Worm (Caenorhabditis elegans) whole organism, midembryonic: ENCODE results near the gene R02D5.3.

Experiments used
- T22C8.4 ChIP-seq: fragments of 200-800 bp; sonication (Bioruptor generic); IDR thresholded peaks from 2 replicates; pipeline ENCODE4 v1.3.6; 2022; ENCODE audit warnings: missing genetic modification characterization, missing compliant biosample characterization
- cog-1 ChIP-seq: sonication (generic microtip); optimal IDR thresholded peaks from 2 replicates; lab custom pipeline; 2016; ENCODE audit warnings: missing genetic modification characterization, missing compliant biosample characterization
- flt-1 ChIP-seq: fragments of 200-800 bp; sonication (Bioruptor generic); IDR thresholded peaks from 2 replicates; pipeline ENCODE4 v1.3.6; 2022; ENCODE audit warnings: missing genetic modification characterization, missing compliant biosample characterization
- klf-2 ChIP-seq: fragments of 200-800 bp; sonication (Bioruptor generic); conservative IDR thresholded peaks from 2 replicates; pipeline ENCODE4 v1.3.6; 2022; ENCODE audit warnings: missing genetic modification reagents, missing genetic modification characterization, missing compliant biosample characterization
- ref-1 ChIP-seq: fragments of 200-800 bp; sonication (Bioruptor generic); conservative IDR thresholded peaks from 2 replicates; pipeline ENCODE4 v1.3.6; 2022; ENCODE audit warnings: missing genetic modification reagents, missing genetic modification characterization, missing compliant biosample characterization
- ztf-23 ChIP-seq: fragments of 200-800 bp; sonication (Bioruptor generic); IDR thresholded peaks from 2 replicates; pipeline ENCODE4 v1.3.6; 2022; ENCODE audit warnings: missing genetic modification reagents, missing genetic modification characterization, missing compliant biosample characterization

DNA sequence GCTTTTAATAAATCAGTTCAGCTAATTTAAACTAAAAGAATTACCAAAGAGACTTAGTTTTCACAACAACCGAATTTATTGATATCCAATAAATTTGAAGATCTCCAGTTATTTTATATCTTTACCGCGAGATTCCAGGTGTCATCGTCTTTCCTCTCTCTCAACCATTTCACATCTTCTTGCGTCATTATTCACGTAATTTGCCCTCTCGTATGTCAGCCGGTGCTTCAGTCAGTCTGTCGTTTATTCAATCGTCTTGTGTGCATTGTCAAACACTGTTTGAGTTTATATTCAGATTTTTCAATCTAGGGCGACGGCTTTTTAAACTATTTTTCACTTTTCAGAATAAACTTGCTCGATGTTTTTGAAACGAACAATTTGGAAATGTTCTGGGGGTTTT is 45.6 kb upstream of the R02D5.3 start:
- TF ChIP-seq ref-1 (no peak), T22C8.4 (GFP tag; lab: Robert Waterston, UW) (no peak), flt-1 (GFP tag; lab: Robert Waterston, UW) (no peak), cog-1 (tag; lab: Kevin White, UChicago) (no peak), ztf-23 (GFP tag; lab: Robert Waterston, UW) (no peak), klf-2 (GFP tag; lab: Robert Waterston, UW) (no peak)
